Worm (Caenorhabditis elegans) whole organism, young adult: ENCODE measurements around the gene mex-6.

ENCODE experiments used
- B0336.3 ChIP-seq: fragments of 200-800 bp; sonication (Bioruptor generic); IDR thresholded peaks from 2 replicates; pipeline ENCODE4 v1.3.6; 2022; ENCODE audit warnings: missing genetic modification characterization, missing compliant biosample characterization
- F23B12.7 ChIP-seq: sonication (generic microtip); optimal IDR thresholded peaks from 2 replicates; lab custom pipeline; 2017; ENCODE audit warnings: missing genetic modification characterization, mild to moderate bottlenecking, missing compliant biosample characterization, antibody characterized with exemption, moderate library complexity; ENCODE audit not compliant: insufficient read depth
- F57C9.4 ChIP-seq: sonication (generic microtip); optimal IDR thresholded peaks from 2 replicates; lab custom pipeline; 2017; ENCODE audit warnings: mild to moderate bottlenecking, missing genetic modification characterization, missing compliant biosample characterization
- K11D2.4 ChIP-seq: fragments of 200-800 bp; sonication (Bioruptor generic); IDR thresholded peaks from 2 replicates; pipeline ENCODE4 v1.3.6; 2022; ENCODE audit warnings: missing genetic modification reagents, missing genetic modification characterization, missing compliant biosample characterization
- T07F8.4 ChIP-seq: sonication (generic microtip); optimal IDR thresholded peaks from 2 replicates; lab custom pipeline; 2016; ENCODE audit warnings: mild to moderate bottlenecking, missing genetic modification characterization, moderate library complexity, missing compliant biosample characterization
- Y53F4B.3 ChIP-seq: fragments of 200-800 bp; sonication (Bioruptor generic); IDR thresholded peaks from 2 replicates; pipeline ENCODE4 v1.3.6; 2022; ENCODE audit warnings: missing genetic modification reagents, missing genetic modification characterization, missing compliant biosample characterization
- Y56A3A.18 ChIP-seq: fragments of 200-800 bp; sonication (Bioruptor generic); IDR thresholded peaks from 2 replicates; pipeline ENCODE4 v1.3.6; 2022; ENCODE audit warnings: missing genetic modification reagents, missing genetic modification characterization, missing compliant biosample characterization
- Y67H2A.10 ChIP-seq: fragments of 200-800 bp; sonication (Bioruptor generic); conservative IDR thresholded peaks from 2 replicates; pipeline ENCODE4 v1.3.6; 2022; ENCODE audit warnings: missing genetic modification reagents, missing genetic modification characterization, missing compliant biosample characterization
- Y95B8A.8 ChIP-seq: fragments of 200-800 bp; sonication (Bioruptor generic); IDR thresholded peaks from 2 replicates; pipeline ENCODE4 v1.3.6; 2022; ENCODE audit warnings: missing genetic modification reagents, missing genetic modification characterization, missing compliant biosample characterization
- akir-1 ChIP-seq: fragments of 200-800 bp; sonication (Bioruptor generic); optimal IDR thresholded peaks from 2 replicates; lab custom pipeline; 2018; ENCODE audit warnings: mild to moderate bottlenecking, missing genetic modification characterization, moderate library complexity, missing compliant biosample characterization
- aptf-3 ChIP-seq: fragments of 200-800 bp; sonication (Bioruptor generic); IDR thresholded peaks from 2 replicates; pipeline ENCODE4 v1.3.6; 2022; ENCODE audit warnings: missing genetic modification characterization, missing compliant biosample characterization
- atf-7 ChIP-seq: sonication (generic microtip); optimal IDR thresholded peaks from 2 replicates; lab custom pipeline; 2017; ENCODE audit warnings: mild to moderate bottlenecking, missing genetic modification characterization, missing compliant biosample characterization
- attf-5 ChIP-seq: fragments of 200-800 bp; sonication (Bioruptor generic); optimal IDR thresholded peaks from 2 replicates; lab custom pipeline; 2018; ENCODE audit warnings: mild to moderate bottlenecking, missing genetic modification characterization, missing compliant biosample characterization
- ceh-79 ChIP-seq: sonication (generic microtip); optimal IDR thresholded peaks from 2 replicates; lab custom pipeline; 2017; ENCODE audit warnings: mild to moderate bottlenecking, missing genetic modification characterization, missing compliant biosample characterization
- chd-7 ChIP-seq: sonication (generic microtip); optimal IDR thresholded peaks from 2 replicates; lab custom pipeline; 2016; ENCODE audit warnings: mild to moderate bottlenecking, missing genetic modification characterization, moderate library complexity, missing compliant biosample characterization
- die-1 ChIP-seq: sonication (generic microtip); optimal IDR thresholded peaks from 2 replicates; lab custom pipeline; 2016; ENCODE audit warnings: missing genotype, mild to moderate bottlenecking, missing genetic modification characterization, missing compliant biosample characterization
- egl-44 ChIP-seq: fragments of 200-800 bp; sonication (Bioruptor generic); IDR thresholded peaks from 2 replicates; pipeline ENCODE4 v1.3.6; 2022; ENCODE audit warnings: missing genetic modification reagents, missing genetic modification characterization, missing compliant biosample characterization
- gei-17 ChIP-seq: fragments of 200-800 bp; sonication (Bioruptor generic); optimal IDR thresholded peaks from 2 replicates; lab custom pipeline; 2018; ENCODE audit warnings: mild to moderate bottlenecking, missing genetic modification characterization, missing compliant biosample characterization
- hlh-26 ChIP-seq: fragments of 200-800 bp; sonication (Bioruptor generic); conservative IDR thresholded peaks from 2 replicates; pipeline ENCODE4 v1.3.6; 2022; ENCODE audit warnings: missing genetic modification reagents, missing genetic modification characterization, missing compliant biosample characterization
- hmg-20 ChIP-seq: fragments of 200-800 bp; sonication (Bioruptor generic); IDR thresholded peaks from 2 replicates; pipeline ENCODE4 v1.3.6; 2022; ENCODE audit warnings: missing genetic modification reagents, missing genetic modification characterization, missing compliant biosample characterization
- hrde-1 ChIP-seq: sonication (generic microtip); optimal IDR thresholded peaks from 2 replicates; lab custom pipeline; 2016; ENCODE audit warnings: missing genetic modification characterization, mild to moderate bottlenecking, missing compliant biosample characterization, moderate library complexity, missing genotype, missing genetic modification reagents, borderline replicate concordance
- lag-1 ChIP-seq: fragments of 200-800 bp; sonication (Bioruptor generic); IDR thresholded peaks from 2 replicates; pipeline ENCODE4 v1.3.6; 2022; ENCODE audit warnings: missing genetic modification reagents, missing genetic modification characterization, missing compliant biosample characterization
- lin-54 ChIP-seq: fragments of 200-800 bp; sonication (Bioruptor generic); optimal IDR thresholded peaks from 2 replicates; lab custom pipeline; 2018; ENCODE audit warnings: mild to moderate bottlenecking, missing genetic modification characterization, missing compliant biosample characterization
- nfya-2 ChIP-seq: fragments of 200-800 bp; sonication (Bioruptor generic); IDR thresholded peaks from 2 replicates; pipeline ENCODE4 v1.3.6; 2022; ENCODE audit warnings: missing genetic modification reagents, missing genetic modification characterization, missing compliant biosample characterization
- nhr-179 ChIP-seq: sonication (generic microtip); optimal IDR thresholded peaks from 2 replicates; lab custom pipeline; 2016; ENCODE audit warnings: mild to moderate bottlenecking, missing genetic modification characterization, missing compliant biosample characterization
- nhr-80 ChIP-seq: sonication (generic microtip); optimal IDR thresholded peaks from 2 replicates; lab custom pipeline; 2016; ENCODE audit warnings: missing genetic modification characterization, missing compliant biosample characterization
- pha-4 ChIP-seq: fragments of 150-350 bp; sonication (generic microtip); optimal IDR thresholded peaks from 2 replicates; lab custom pipeline; 2014; ENCODE audit warnings: missing biosample characterization, missing genetic modification reagents, missing genetic modification characterization
- rec-8 ChIP-seq, 2 experiments: sonication (generic microtip); optimal IDR thresholded peaks; 2 replicates each; lab custom pipeline; 2016; ENCODE audit warnings: mild to moderate bottlenecking in 2 of 2, missing genetic modification characterization in 2 of 2, missing genetic modification reagents in 2 of 2, missing genotype in 2 of 2, missing biosample characterization in 1 of 2, missing compliant biosample characterization in 1 of 2, moderate library complexity in 1 of 2
- sea-2 ChIP-seq: fragments of 200-800 bp; sonication (Bioruptor generic); IDR thresholded peaks from 2 replicates; pipeline ENCODE4 v1.3.6; 2022; ENCODE audit warnings: missing genetic modification characterization, missing compliant biosample characterization
- snpc-1.1 ChIP-seq: sonication (generic microtip); optimal IDR thresholded peaks from 2 replicates; lab custom pipeline; 2017; ENCODE audit warnings: missing genetic modification characterization, mild to moderate bottlenecking, missing compliant biosample characterization, antibody characterized with exemption, moderate library complexity, missing genotype, missing genetic modification reagents; ENCODE audit not compliant: insufficient read depth
- sptf-2 ChIP-seq: fragments of 200-800 bp; sonication (Bioruptor generic); optimal IDR thresholded peaks from 2 replicates; lab custom pipeline; 2018; ENCODE audit warnings: mild to moderate bottlenecking, missing genetic modification characterization, missing compliant biosample characterization
- tbx-9 ChIP-seq: sonication (generic microtip); optimal IDR thresholded peaks from 2 replicates; lab custom pipeline; 2016; ENCODE audit warnings: borderline replicate concordance, missing genetic modification characterization, inconsistent platforms, missing compliant biosample characterization
- unc-130 ChIP-seq: sonication (generic microtip); optimal IDR thresholded peaks from 2 replicates; lab custom pipeline; 2016; ENCODE audit warnings: missing genetic modification reagents, missing genetic modification characterization, missing compliant biosample characterization
- unc-62 ChIP-seq: fragments of 150-350 bp; optimal IDR thresholded peaks from 2 replicates; lab custom pipeline; 2014; ENCODE audit warnings: missing biosample characterization, missing genetic modification reagents, missing genetic modification characterization
- zfh-2 ChIP-seq: fragments of 200-800 bp; sonication (Bioruptor generic); conservative IDR thresholded peaks from 2 replicates; pipeline ENCODE4 v1.3.6; 2022; ENCODE audit warnings: missing genetic modification reagents, missing genetic modification characterization, missing compliant biosample characterization
- ztf-22 ChIP-seq: fragments of 200-800 bp; sonication (Bioruptor generic); optimal IDR thresholded peaks from 2 replicates; lab custom pipeline; 2018; ENCODE audit warnings: mild to moderate bottlenecking, missing genetic modification characterization, moderate library complexity, missing compliant biosample characterization
- ztf-28 ChIP-seq: fragments of 200-800 bp; sonication (Bioruptor generic); IDR thresholded peaks from 2 replicates; pipeline ENCODE4 v1.3.6; 2022; ENCODE audit warnings: missing genetic modification reagents, missing genetic modification characterization, missing compliant biosample characterization
- ztf-6 ChIP-seq: fragments of 200-800 bp; sonication (Bioruptor generic); IDR thresholded peaks from 2 replicates; pipeline ENCODE4 v1.3.6; 2022; ENCODE audit warnings: missing genetic modification reagents, missing genetic modification characterization, missing compliant biosample characterization

Gene mex-6

ce11 chrII:9481427-9481826 lies 42.5 kb upstream of the mex-6 start:
- no peak for TF ChIP-seq hmg-20
- no peak for TF ChIP-seq K11D2.4
- no peak for TF ChIP-seq ztf-22 (GFP tag; lab: Kevin White, UChicago)
- no peak for TF ChIP-seq lag-1
- TF ChIP-seq nfya-2 (GFP tag; lab: Robert Waterston, UW) = no peak
- TF ChIP-seq unc-62 (GFP tag; lab: Kevin White, UChicago) = no peak
- no peak for TF ChIP-seq hlh-26 (GFP tag; lab: Robert Waterston, UW)
- TF ChIP-seq Y56A3A.18 = no peak
- TF ChIP-seq T07F8.4 = no peak
- no peak for TF ChIP-seq B0336.3 (GFP tag; lab: Robert Waterston, UW)
- TF ChIP-seq attf-5 (GFP tag; lab: Kevin White, UChicago) = no peak
- TF ChIP-seq aptf-3 = no peak
- TF ChIP-seq tbx-9 (tag; lab: Kevin White, UChicago) = no peak
- TF ChIP-seq chd-7 (tag; lab: Kevin White, UChicago) = no peak
- no peak for TF ChIP-seq egl-44 (GFP tag; lab: Robert Waterston, UW)

- TF ChIP-seq atf-7 (peak; percentile 29), sptf-2 (GFP tag; lab: Kevin White, UChicago) (no peak), nhr-80 (peak; percentile 16)
Observed at ce11 chrII:9482529-9482928, 41.4 kb upstream of the mex-6 start.

ce11 chrII:9483342-9483741 lies 40.6 kb upstream of the mex-6 start:
- TF ChIP-seq gei-17 (GFP tag; lab: Kevin White, UChicago) (no peak), unc-130 (no peak), hrde-1 (tag; lab: Kevin White, UChicago) (no peak), pha-4 (tag; lab: Kevin White, UChicago) (no peak), hlh-26 (GFP tag; lab: Robert Waterston, UW) (no peak), lin-54 (GFP tag; lab: Kevin White, UChicago) (no peak), Y67H2A.10 (GFP tag; lab: Robert Waterston, UW) (no peak), snpc-1.1 (no peak)

- TF ChIP-seq F23B12.7 (tag; lab: Kevin White, UChicago) = no peak
- no peak for TF ChIP-seq ztf-6 (GFP tag; lab: Robert Waterston, UW)
- no peak for TF ChIP-seq rec-8 (tag; optimal IDR thresholded peaks at IDR 0.05; lab: Kevin White, UChicago)
- no peak for TF ChIP-seq Y67H2A.10 (GFP tag; lab: Robert Waterston, UW)
- TF ChIP-seq lin-54 (GFP tag; lab: Kevin White, UChicago) = no peak
- TF ChIP-seq ztf-22 (GFP tag; lab: Kevin White, UChicago) = no peak
- no peak for TF ChIP-seq akir-1 (GFP tag; lab: Kevin White, UChicago)
- no peak for TF ChIP-seq unc-62 (GFP tag; lab: Kevin White, UChicago)
- TF ChIP-seq sea-2 = no peak
- TF ChIP-seq pha-4 (tag; lab: Kevin White, UChicago) = no peak
- no peak for TF ChIP-seq ztf-28 (GFP tag; lab: Robert Waterston, UW)
- TF ChIP-seq Y95B8A.8 (GFP tag; lab: Robert Waterston, UW) = no peak
- no peak for TF ChIP-seq die-1 (tag; lab: Kevin White, UChicago)
- no peak for TF ChIP-seq zfh-2
- TF ChIP-seq nhr-179 = no peak
- no peak for TF ChIP-seq Y53F4B.3
- TF ChIP-seq nhr-80 = no peak
- TF ChIP-seq ceh-79 (tag; lab: Kevin White, UChicago) = no peak
- no peak for TF ChIP-seq F57C9.4 (tag; lab: Kevin White, UChicago)
Observed at ce11 chrII:9485081-9485730, 38.8 kb upstream of the mex-6 start.
